Worm (Caenorhabditis elegans) whole organism, late embryonic: ENCODE results near the gene sri-45.

Source experiments
- dve-1 ChIP-seq: sonication (generic microtip); optimal IDR thresholded peaks from 2 replicates; lab custom pipeline; 2017; ENCODE audit warnings: antibody characterized with exemption, mild to moderate bottlenecking, missing genetic modification characterization, missing compliant biosample characterization
- fkh-10 ChIP-seq: fragments of 150-350 bp; optimal IDR thresholded peaks from 2 replicates; lab custom pipeline; 2014; ENCODE audit warnings: missing biosample characterization, missing genetic modification reagents, missing genetic modification characterization
- nfya-1 ChIP-seq: sonication (generic microtip); optimal IDR thresholded peaks from 2 replicates; lab custom pipeline; 2017; ENCODE audit warnings: missing genetic modification characterization, mild to moderate bottlenecking, missing compliant biosample characterization, antibody characterized with exemption, moderate library complexity
- nhr-232 ChIP-seq: sonication (generic microtip); optimal IDR thresholded peaks from 2 replicates; lab custom pipeline; 2016; ENCODE audit warnings: missing genetic modification characterization, missing compliant biosample characterization
- pha-4 ChIP-seq: fragments of 150-350 bp; optimal IDR thresholded peaks from 2 replicates; lab custom pipeline; 2018; ENCODE audit warnings: missing biosample characterization, missing genetic modification reagents, missing genetic modification characterization
- pqm-1 ChIP-seq: sonication (generic microtip); optimal IDR thresholded peaks from 2 replicates; lab custom pipeline; 2016; ENCODE audit warnings: missing genetic modification characterization, missing compliant biosample characterization
- ztf-16 ChIP-seq: sonication (generic microtip); optimal IDR thresholded peaks from 2 replicates; lab custom pipeline; 2017; ENCODE audit warnings: missing genetic modification characterization, missing compliant biosample characterization

DNA sequence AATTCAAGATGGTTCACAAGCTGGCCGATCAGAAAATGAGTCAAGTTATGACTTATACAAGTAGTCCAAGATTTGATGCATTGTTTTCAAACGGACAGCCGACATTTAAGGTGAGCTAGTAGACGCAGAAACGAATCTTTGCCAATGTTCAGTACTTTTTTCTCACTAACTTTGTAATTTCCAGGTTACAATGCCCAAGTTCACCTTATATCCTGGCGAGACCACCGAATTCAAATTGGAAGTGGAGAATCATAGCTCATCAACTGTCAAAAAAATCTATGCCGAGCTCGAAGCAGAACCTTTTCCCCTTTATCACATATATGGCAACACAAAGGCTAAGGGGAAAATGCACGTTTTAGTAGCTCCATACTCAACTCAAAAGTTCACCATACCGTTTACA, 33.7 kb downstream of the sri-45 start:
- TF ChIP-seq nfya-1 (no peak), pqm-1 (tag; lab: Kevin White, UChicago) (no peak), ztf-16 (no peak), fkh-10 (GFP tag; lab: Kevin White, UChicago) (no peak), nhr-232 (tag; lab: Kevin White, UChicago) (no peak), pha-4 (tag; lab: Kevin White, UChicago) (no peak), dve-1 (tag; lab: Kevin White, UChicago) (no peak)
